Worm (Caenorhabditis elegans) whole organism, midembryonic: ENCODE data around the gene K01D12.9.

ENCODE experiments used
- flt-1 ChIP-seq: fragments of 200-800 bp; sonication (Bioruptor generic); IDR thresholded peaks from 2 replicates; pipeline ENCODE4 v1.3.6; 2022; ENCODE audit warnings: missing genetic modification characterization, missing compliant biosample characterization
- ref-1 ChIP-seq: fragments of 200-800 bp; sonication (Bioruptor generic); conservative IDR thresholded peaks from 2 replicates; pipeline ENCODE4 v1.3.6; 2022; ENCODE audit warnings: missing genetic modification reagents, missing genetic modification characterization, missing compliant biosample characterization
- ztf-29 ChIP-seq: fragments of 200-800 bp; sonication (Bioruptor generic); IDR thresholded peaks from 2 replicates; pipeline ENCODE4 v1.3.6; 2022; ENCODE audit warnings: missing genetic modification reagents, missing genetic modification characterization, missing compliant biosample characterization

DNA sequence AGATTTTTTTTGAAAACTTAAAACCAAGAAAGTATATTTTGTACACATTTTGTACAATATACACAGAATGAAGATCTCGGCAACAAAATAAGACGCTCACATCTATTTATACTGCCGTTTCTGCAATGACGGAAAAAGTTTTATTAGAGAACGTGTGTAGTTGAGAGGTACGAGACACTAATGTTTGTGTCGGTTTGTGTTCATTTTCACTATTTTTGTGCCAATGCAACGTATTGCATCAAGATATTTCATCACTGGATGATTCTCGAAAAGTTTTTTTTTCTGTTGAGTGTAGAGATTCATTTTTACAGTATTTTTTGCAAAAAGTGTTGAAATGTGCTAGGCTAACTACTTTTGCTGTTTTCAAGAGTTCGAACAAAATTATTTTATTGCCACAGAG lies 4.6 kb upstream of the K01D12.9 start:
- no peak for TF ChIP-seq ref-1 (GFP tag; lab: Robert Waterston, UW)
- no peak for TF ChIP-seq flt-1 (GFP tag; lab: Robert Waterston, UW)
- no peak for TF ChIP-seq ztf-29
